Worm (Caenorhabditis elegans): Measurements from ENCODE around the gene F22F7.8.

ce11 chrV:2163735-2164134 is 42.0 kb upstream of the F22F7.8 start, which contains the start of gene str-255:
- TF ChIP-seq W03F9.2 (tag; optimal IDR thresholded peaks at IDR 0.05), result no peak
- no peak for TF ChIP-seq him-1 (tag; optimal IDR thresholded peaks at IDR 0.05)
- TF ChIP-seq dao-5 (tag; optimal IDR thresholded peaks at IDR 0.05), result no peak

Measured in whole organism, L4/young adult.